Fruit fly (Drosophila melanogaster): ENCODE measurements around the gene CG14109.

dm6 chr3L:13424068-13424467, 16.6 kb upstream of the CG14109 start, which contains the start of gene CG33263:
- TF ChIP-seq Myb (GFP tag; optimal IDR thresholded peaks at IDR 0.05) (no peak), unc-4 (GFP tag; IDR thresholded peaks at IDR 0.05; ENCODE audit: partially characterized antibody) (no peak), CG7987 (GFP tag; optimal IDR thresholded peaks at IDR 0.05) (no peak), Pdp1 (GFP tag; optimal IDR thresholded peaks at IDR 0.05) (no peak), CG6683 (GFP tag; optimal IDR thresholded peaks at IDR 0.05) (no peak), CG2199 (GFP tag; IDR thresholded peaks at IDR 0.05) (no peak), Hr51 (GFP tag; optimal IDR thresholded peaks at IDR 0.05) (no peak), Fer2 (tag; optimal IDR thresholded peaks at IDR 0.05) (no peak), ken (GFP tag; IDR thresholded peaks at IDR 0.05) (no peak), Fer1 (GFP tag; optimal IDR thresholded peaks at IDR 0.05) (no peak), ewg (GFP tag; optimal IDR thresholded peaks at IDR 0.05) (no peak), Atf-2 (GFP tag; optimal IDR thresholded peaks at IDR 0.05) (no peak)
